Worm (Caenorhabditis elegans) whole organism, midembryonic: ENCODE measurements around the gene C06A1.6.

Experiments used
- T22C8.4 ChIP-seq: fragments of 200-800 bp; sonication (Bioruptor generic); IDR thresholded peaks from 2 replicates; pipeline ENCODE4 v1.3.6; 2022; ENCODE audit warnings: missing genetic modification characterization, missing compliant biosample characterization
- flt-1 ChIP-seq: fragments of 200-800 bp; sonication (Bioruptor generic); IDR thresholded peaks from 2 replicates; pipeline ENCODE4 v1.3.6; 2022; ENCODE audit warnings: missing genetic modification characterization, missing compliant biosample characterization
- klf-2 ChIP-seq: fragments of 200-800 bp; sonication (Bioruptor generic); conservative IDR thresholded peaks from 2 replicates; pipeline ENCODE4 v1.3.6; 2022; ENCODE audit warnings: missing genetic modification reagents, missing genetic modification characterization, missing compliant biosample characterization
- ref-1 ChIP-seq: fragments of 200-800 bp; sonication (Bioruptor generic); conservative IDR thresholded peaks from 2 replicates; pipeline ENCODE4 v1.3.6; 2022; ENCODE audit warnings: missing genetic modification reagents, missing genetic modification characterization, missing compliant biosample characterization
- tab-1 ChIP-seq: fragments of 200-800 bp; sonication (Bioruptor generic); IDR thresholded peaks from 2 replicates; pipeline ENCODE4 v1.3.6; 2022; ENCODE audit warnings: missing genetic modification characterization, missing compliant biosample characterization
- ztf-29 ChIP-seq: fragments of 200-800 bp; sonication (Bioruptor generic); IDR thresholded peaks from 2 replicates; pipeline ENCODE4 v1.3.6; 2022; ENCODE audit warnings: missing genetic modification reagents, missing genetic modification characterization, missing compliant biosample characterization

- TF ChIP-seq T22C8.4 (GFP tag; lab: Robert Waterston, UW) (no peak), ztf-29 (GFP tag; lab: Robert Waterston, UW) (no peak), klf-2 (no peak), tab-1 (GFP tag; lab: Robert Waterston, UW) (no peak), ref-1 (GFP tag; lab: Robert Waterston, UW) (no peak), flt-1 (peak; percentile 45; the same call in 1 of the 2 replicates)
Measured at ce11 chrII:10547803-10548693, 16.4 kb downstream of the C06A1.6 start.
